Worm (Caenorhabditis elegans) whole organism, L1 larva: ENCODE measurements around the gene T14G8.4.
A peak's percentile ranks its signal among the peaks of the same experiment; 100 is the strongest.

Source experiments
- aha-1 ChIP-seq: fragments of 150-350 bp; optimal IDR thresholded peaks from 2 replicates; lab custom pipeline; 2014; ENCODE audit warnings: missing biosample characterization, missing genetic modification characterization
- aly-2 ChIP-seq: fragments of 150-350 bp; optimal IDR thresholded peaks from 2 replicates; lab custom pipeline; 2014; ENCODE audit warnings: missing biosample characterization, missing genetic modification characterization
- blmp-1 ChIP-seq: fragments of 150-350 bp; optimal IDR thresholded peaks from 2 replicates; lab custom pipeline; 2014; ENCODE audit warnings: missing biosample characterization, missing genetic modification characterization
- dsc-1 ChIP-seq: sonication (generic microtip); optimal IDR thresholded peaks from 2 replicates; lab custom pipeline; 2016; ENCODE audit warnings: mild to moderate bottlenecking, missing genetic modification characterization, missing compliant biosample characterization
- efl-1 ChIP-seq, 4 experiments: fragments of 150-350 bp; optimal IDR thresholded peaks in 3 of 4; peaks in 1 of 4; 1 replicate in 1 of 4; 2 replicates in 3 of 4; lab custom pipeline; 2014; ENCODE audit warnings: missing biosample characterization in 2 of 4, missing genetic modification characterization in 2 of 4, missing genetic modification reagents in 2 of 4
- egl-13 ChIP-seq: sonication (generic microtip); optimal IDR thresholded peaks from 2 replicates; lab custom pipeline; 2016; ENCODE audit warnings: missing genotype, missing genetic modification reagents, missing genetic modification characterization, missing compliant biosample characterization
- egl-27 ChIP-seq, 2 experiments: fragments of 150-350 bp in 1 of 2; sonication (generic microtip); optimal IDR thresholded peaks; 3 replicates each; lab custom pipeline; 2017 to 2018; ENCODE audit warnings: missing biosample characterization in 2 of 2, missing genetic modification characterization in 2 of 2, missing genetic modification reagents in 2 of 2
- elt-2 ChIP-seq: sonication (generic microtip); optimal IDR thresholded peaks from 2 replicates; lab custom pipeline; 2016; ENCODE audit warnings: missing genetic modification characterization, mild to moderate bottlenecking, inconsistent platforms, missing compliant biosample characterization, missing genetic modification reagents
- fos-1 ChIP-seq: fragments of 150-350 bp; optimal IDR thresholded peaks from 2 replicates; lab custom pipeline; 2014; ENCODE audit warnings: missing biosample characterization, missing genetic modification characterization
- hlh-4 ChIP-seq: sonication (generic microtip); optimal IDR thresholded peaks from 2 replicates; lab custom pipeline; 2016; ENCODE audit warnings: mild to moderate bottlenecking, missing genetic modification characterization, missing compliant biosample characterization
- hpl-2 ChIP-seq: fragments of 150-350 bp; optimal IDR thresholded peaks from 2 replicates; lab custom pipeline; 2014; ENCODE audit warnings: missing biosample characterization, missing genetic modification reagents, missing genetic modification characterization
- jun-1 ChIP-seq: fragments of 150-350 bp; optimal IDR thresholded peaks from 2 replicates; lab custom pipeline; 2014; ENCODE audit warnings: missing biosample characterization, missing genetic modification reagents, missing genetic modification characterization
- lin-14 ChIP-seq: fragments of 200-800 bp; sonication (Bioruptor generic); optimal IDR thresholded peaks from 2 replicates; lab custom pipeline; 2018; ENCODE audit warnings: mild to moderate bottlenecking, missing genetic modification characterization, moderate library complexity, missing compliant biosample characterization
- lin-15B ChIP-seq: fragments of 150-350 bp; sonication (generic microtip); optimal IDR thresholded peaks from 3 replicates; lab custom pipeline; 2014; ENCODE audit warnings: missing biosample characterization, missing genetic modification characterization
- lin-35 ChIP-seq, 2 experiments: fragments of 150-350 bp; optimal IDR thresholded peaks; 2 replicates each; lab custom pipeline; 2014; ENCODE audit warnings: missing biosample characterization in 2 of 2, missing genetic modification characterization in 2 of 2, missing genetic modification reagents in 2 of 2
- lin-39 ChIP-seq: fragments of 150-350 bp; optimal IDR thresholded peaks from 2 replicates; lab custom pipeline; 2014; ENCODE audit warnings: missing biosample characterization, missing genetic modification reagents, missing genetic modification characterization
- lir-3 ChIP-seq: sonication (generic microtip); optimal IDR thresholded peaks from 2 replicates; lab custom pipeline; 2016; ENCODE audit warnings: mild to moderate bottlenecking, missing genetic modification characterization, moderate library complexity, missing compliant biosample characterization; ENCODE audit not compliant: poor library complexity
- lsy-2 ChIP-seq, 2 experiments: fragments of 150-350 bp; optimal IDR thresholded peaks; 2 replicates each; lab custom pipeline; 2014; ENCODE audit warnings: missing biosample characterization in 2 of 2, missing genetic modification characterization in 2 of 2
- mab-9 ChIP-seq: fragments of 200-800 bp; sonication (Bioruptor generic); IDR thresholded peaks from 2 replicates; pipeline ENCODE4 v1.3.6; 2022; ENCODE audit warnings: missing genetic modification reagents, missing genetic modification characterization, missing compliant biosample characterization
- mdl-1 ChIP-seq, 2 experiments: fragments of 150-350 bp; optimal IDR thresholded peaks; 2 replicates each; lab custom pipeline; 2014 to 2017; ENCODE audit warnings: missing biosample characterization in 2 of 2, missing genetic modification characterization in 2 of 2, inconsistent platforms in 1 of 2
- nhr-11 ChIP-seq: fragments of 150-350 bp; optimal IDR thresholded peaks from 2 replicates; lab custom pipeline; 2014; ENCODE audit warnings: missing biosample characterization, missing genetic modification characterization
- nhr-19 ChIP-seq: fragments of 200-800 bp; sonication (Bioruptor generic); conservative IDR thresholded peaks from 2 replicates; pipeline ENCODE4 v1.3.6; 2022; ENCODE audit warnings: missing genetic modification characterization, missing compliant biosample characterization
- nhr-20 ChIP-seq: sonication (generic microtip); optimal IDR thresholded peaks from 2 replicates; lab custom pipeline; 2016; ENCODE audit warnings: mild to moderate bottlenecking, missing genetic modification characterization, missing compliant biosample characterization
- nhr-47 ChIP-seq: sonication (generic microtip); optimal IDR thresholded peaks from 2 replicates; lab custom pipeline; 2016; ENCODE audit warnings: mild to moderate bottlenecking, missing genetic modification characterization, moderate library complexity, missing compliant biosample characterization
- nhr-71 ChIP-seq: sonication (generic microtip); optimal IDR thresholded peaks from 2 replicates; lab custom pipeline; 2016; ENCODE audit warnings: mild to moderate bottlenecking, missing genetic modification characterization, moderate library complexity, missing compliant biosample characterization
- nhr-84 ChIP-seq: sonication (generic microtip); optimal IDR thresholded peaks from 2 replicates; lab custom pipeline; 2017; ENCODE audit warnings: missing biosample characterization, missing genetic modification characterization
- nhr-85 ChIP-seq: sonication (generic microtip); peaks from one replicate; lab custom pipeline; 2016; ENCODE audit warnings: missing genetic modification characterization, inconsistent platforms, missing compliant biosample characterization
- nhr-90 ChIP-seq: sonication (generic microtip); optimal IDR thresholded peaks from 2 replicates; lab custom pipeline; 2016; ENCODE audit warnings: mild to moderate bottlenecking, missing genetic modification characterization, missing compliant biosample characterization; ENCODE audit not compliant: poor library complexity
- pag-3 ChIP-seq: sonication (generic microtip); optimal IDR thresholded peaks from 2 replicates; lab custom pipeline; 2017; ENCODE audit warnings: missing genetic modification characterization, mild to moderate bottlenecking, missing compliant biosample characterization, antibody characterized with exemption, borderline replicate concordance; ENCODE audit not compliant: insufficient read depth
- pqm-1 ChIP-seq: sonication (generic microtip); optimal IDR thresholded peaks from 3 replicates; lab custom pipeline; 2017; ENCODE audit warnings: missing biosample characterization, missing genetic modification characterization
- rnt-1 ChIP-seq: sonication (generic microtip); optimal IDR thresholded peaks from 2 replicates; lab custom pipeline; 2016; ENCODE audit warnings: mild to moderate bottlenecking, missing genetic modification characterization, moderate library complexity, missing compliant biosample characterization
- skn-1 ChIP-seq: fragments of 150-350 bp; optimal IDR thresholded peaks from 2 replicates; lab custom pipeline; 2014; ENCODE audit warnings: missing biosample characterization, missing genetic modification characterization
- snpc-4 ChIP-seq: fragments of 150-350 bp; optimal IDR thresholded peaks from 2 replicates; lab custom pipeline; 2014; ENCODE audit warnings: missing biosample characterization, missing genetic modification characterization
- snu-23 ChIP-seq: sonication (generic microtip); optimal IDR thresholded peaks from 2 replicates; lab custom pipeline; 2016; ENCODE audit warnings: missing genetic modification characterization, missing compliant biosample characterization
- tbx-2 ChIP-seq: sonication (generic microtip); optimal IDR thresholded peaks from 2 replicates; lab custom pipeline; 2016; ENCODE audit warnings: missing genetic modification characterization, missing compliant biosample characterization
- tlp-1 ChIP-seq: fragments of 150-350 bp; optimal IDR thresholded peaks from 2 replicates; lab custom pipeline; 2014; ENCODE audit warnings: missing biosample characterization, missing genetic modification characterization
- unc-62 ChIP-seq: fragments of 150-350 bp; optimal IDR thresholded peaks from 2 replicates; lab custom pipeline; 2014; ENCODE audit warnings: missing biosample characterization, missing genetic modification reagents, missing genetic modification characterization
- unc-86 ChIP-seq: sonication (generic microtip); optimal IDR thresholded peaks from 2 replicates; lab custom pipeline; 2016; ENCODE audit warnings: missing genetic modification characterization, missing compliant biosample characterization
- unc-98 ChIP-seq: fragments of 200-800 bp; sonication (Bioruptor generic); IDR thresholded peaks from 2 replicates; pipeline ENCODE4 v1.3.6; 2022; ENCODE audit warnings: missing genetic modification characterization, missing compliant biosample characterization
- xbp-1 ChIP-seq: sonication (generic microtip); optimal IDR thresholded peaks from 2 replicates; lab custom pipeline; 2016; ENCODE audit warnings: missing genetic modification characterization, missing compliant biosample characterization
- ztf-11 ChIP-seq, 2 experiments: sonication (generic microtip); optimal IDR thresholded peaks; 2 replicates each; lab custom pipeline; 2016 to 2017; ENCODE audit warnings: missing genetic modification characterization in 2 of 2, missing biosample characterization in 1 of 2, missing compliant biosample characterization in 1 of 2

The T14G8.4 gene

ce11 chrX:12872022-12872888 lies 8.6 kb upstream of the T14G8.4 start (continued):
- TF ChIP-seq aha-1 (tag; lab: Kevin White, UChicago): peak; percentile 11
- no peak for TF ChIP-seq aly-2 (tag; lab: Kevin White, UChicago)
- peak; percentile 3 for TF ChIP-seq snpc-4
- TF ChIP-seq jun-1 (tag; lab: Kevin White, UChicago): peak; percentile 79
- peak; percentile 58 for TF ChIP-seq nhr-11 (tag; lab: Kevin White, UChicago)
- peak; percentile 21 for TF ChIP-seq pag-3 (tag; lab: Kevin White, UChicago)
- TF ChIP-seq skn-1 (tag; lab: Kevin White, UChicago): peak; percentile 63
- no peak for TF ChIP-seq unc-62
- no peak for TF ChIP-seq unc-86 (tag; lab: Kevin White, UChicago)
- TF ChIP-seq pqm-1 (tag; lab: Kevin White, UChicago): peak; percentile 16
- peak; percentile 82 for TF ChIP-seq nhr-47 (tag; lab: Kevin White, UChicago)
- TF ChIP-seq nhr-84: no peak
- TF ChIP-seq blmp-1 (tag; lab: Kevin White, UChicago): peak; percentile 63
- TF ChIP-seq dsc-1 (tag; lab: Kevin White, UChicago): no peak
- no peak for TF ChIP-seq mab-9
- peak; percentile 31 to 85 for TF ChIP-seq lin-35 (GFP tag; optimal IDR thresholded peaks at IDR 0.05; lab: Kevin White, UChicago)
- TF ChIP-seq ztf-11 (tag; optimal IDR thresholded peaks at IDR 0.05; lab: Kevin White, UChicago): no peak
- peak; percentile 87 to 100 for TF ChIP-seq mdl-1 (tag; optimal IDR thresholded peaks at IDR 0.05; lab: Kevin White, UChicago)
- TF ChIP-seq elt-2 (tag; lab: Kevin White, UChicago): peak; percentile 100
- peak; percentile 63 for TF ChIP-seq fos-1
- peak; percentile 97 for TF ChIP-seq nhr-20 (tag; lab: Kevin White, UChicago)
- TF ChIP-seq nhr-19 (GFP tag; lab: Robert Waterston, UW): peak; percentile 91
- peak; percentile 70 for TF ChIP-seq lin-39 (tag; lab: Kevin White, UChicago)
- TF ChIP-seq egl-13 (tag; lab: Kevin White, UChicago): peak; percentile 66
- peak; percentile 90 for TF ChIP-seq tbx-2
- TF ChIP-seq hlh-4 (tag; lab: Kevin White, UChicago): no peak
- TF ChIP-seq snu-23: peak; percentile 87
- TF ChIP-seq lin-15B (tag; lab: Kevin White, UChicago): no peak
- TF ChIP-seq nhr-90: peak; percentile 95

- TF ChIP-seq nhr-85 (tag; lab: Kevin White, UChicago) (peak; percentile 7), rnt-1 (tag; lab: Kevin White, UChicago) (peak; percentile 79), lir-3 (no peak), unc-98 (no peak; the same call in 1 of the 2 replicates), nhr-47 (tag; lab: Kevin White, UChicago) (peak; percentile 16), snu-23 (peak; percentile 41), lin-39 (tag; lab: Kevin White, UChicago) (peak; percentile 51), egl-27 (tag; optimal IDR thresholded peaks at IDR 0.05; lab: Kevin White, UChicago) (no peak), efl-1 (optimal IDR thresholded peaks at IDR 0.05; lab: Kevin White, UChicago) (peak in 1 of 2 experiments; percentile 1), efl-1 (GFP tag; optimal IDR thresholded peaks at IDR 0.05 in 1 of 2; lab: Kevin White, UChicago) (no peak), nhr-19 (GFP tag; lab: Robert Waterston, UW) (peak; percentile 63), nhr-71 (tag; lab: Kevin White, UChicago) (peak; percentile 85), hpl-2 (GFP tag; lab: Kevin White, UChicago) (no peak), nhr-20 (tag; lab: Kevin White, UChicago) (peak; percentile 49), tbx-2 (peak; percentile 2), xbp-1 (no peak), lin-14 (GFP tag; lab: Kevin White, UChicago) (peak; percentile 78), tlp-1 (peak; percentile 16), lsy-2 (tag; optimal IDR thresholded peaks at IDR 0.05; lab: Kevin White, UChicago) (peak in 1 of 2 experiments; percentile 24), pag-3 (tag; lab: Kevin White, UChicago) (no peak), mdl-1 (tag; optimal IDR thresholded peaks at IDR 0.05; lab: Kevin White, UChicago) (peak in 1 of 2 experiments; percentile 38)
Measured at ce11 chrX:12869827-12870394, 6.2 kb upstream of the T14G8.4 start.
